Worm (Caenorhabditis elegans) whole organism, early embryonic: ENCODE measurements around the gene T21C9.9.

Experiments used
- ama-1 ChIP-seq: fragments of 150-350 bp; optimal IDR thresholded peaks from 2 replicates; lab custom pipeline; 2014
- tra-4 ChIP-seq: sonication (generic microtip); optimal IDR thresholded peaks from 2 replicates; lab custom pipeline; 2017; ENCODE audit warnings: missing genetic modification characterization, missing compliant biosample characterization

DNA sequence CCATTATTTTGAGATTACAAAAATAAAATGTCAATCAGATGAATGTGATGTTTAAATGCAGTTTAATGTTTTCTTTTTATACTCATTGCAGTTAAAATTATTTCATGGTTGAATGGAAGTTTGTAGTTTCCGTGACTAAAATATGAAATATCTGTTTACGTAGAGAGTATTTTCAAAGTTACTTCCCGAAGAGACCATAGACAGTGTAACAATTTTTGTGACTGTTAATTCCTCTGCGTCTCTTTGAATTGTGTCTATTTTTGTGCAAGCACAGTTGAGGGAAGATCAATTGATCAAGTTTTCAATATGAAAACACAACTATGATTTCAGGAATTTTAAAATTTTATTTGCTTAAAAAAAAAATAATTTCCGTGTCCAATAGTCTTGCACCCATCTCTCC is 45.6 kb downstream of the T21C9.9 start, which contains the start of gene F25D1.5:
- TF ChIP-seq ama-1 (lab: Kevin White, UChicago) = no peak
- TF ChIP-seq tra-4 = no peak
